Worm (Caenorhabditis elegans) whole organism, young adult: ENCODE data around the gene ruvb-1.

Experiments used
- F22D6.2 ChIP-seq: sonication (generic microtip); optimal IDR thresholded peaks from 2 replicates; lab custom pipeline; 2016; ENCODE audit warnings: mild to moderate bottlenecking, missing genetic modification characterization, missing compliant biosample characterization
- F33H1.4 ChIP-seq: fragments of 200-800 bp; sonication (Bioruptor generic); IDR thresholded peaks from 2 replicates; pipeline ENCODE4 v1.3.6; 2022; ENCODE audit warnings: missing genetic modification reagents, missing genetic modification characterization, missing compliant biosample characterization
- F37B4.10 ChIP-seq: fragments of 200-800 bp; sonication (Bioruptor generic); IDR thresholded peaks from 2 replicates; pipeline ENCODE4 v1.3.6; 2022; ENCODE audit warnings: missing genetic modification characterization, missing compliant biosample characterization
- F57A8.1 ChIP-seq: fragments of 200-800 bp; sonication (Bioruptor generic); optimal IDR thresholded peaks from 2 replicates; lab custom pipeline; 2018; ENCODE audit warnings: mild to moderate bottlenecking, missing genetic modification characterization, moderate library complexity, missing compliant biosample characterization
- K11D2.4 ChIP-seq: fragments of 200-800 bp; sonication (Bioruptor generic); IDR thresholded peaks from 2 replicates; pipeline ENCODE4 v1.3.6; 2022; ENCODE audit warnings: missing genetic modification reagents, missing genetic modification characterization, missing compliant biosample characterization
- K12H6.12 ChIP-seq: fragments of 200-800 bp; sonication (Bioruptor generic); optimal IDR thresholded peaks from 2 replicates; lab custom pipeline; 2018; ENCODE audit warnings: mild to moderate bottlenecking, missing genetic modification characterization, missing compliant biosample characterization
- Y53G8AR.9 ChIP-seq: fragments of 200-800 bp; sonication (Bioruptor generic); conservative IDR thresholded peaks from 2 replicates; pipeline ENCODE4 v1.3.6; 2022; ENCODE audit warnings: missing genetic modification reagents, missing genetic modification characterization, missing compliant biosample characterization
- Y67H2A.10 ChIP-seq: fragments of 200-800 bp; sonication (Bioruptor generic); conservative IDR thresholded peaks from 2 replicates; pipeline ENCODE4 v1.3.6; 2022; ENCODE audit warnings: missing genetic modification reagents, missing genetic modification characterization, missing compliant biosample characterization
- Y95B8A.8 ChIP-seq: fragments of 200-800 bp; sonication (Bioruptor generic); IDR thresholded peaks from 2 replicates; pipeline ENCODE4 v1.3.6; 2022; ENCODE audit warnings: missing genetic modification reagents, missing genetic modification characterization, missing compliant biosample characterization
- akir-1 ChIP-seq: fragments of 200-800 bp; sonication (Bioruptor generic); optimal IDR thresholded peaks from 2 replicates; lab custom pipeline; 2018; ENCODE audit warnings: mild to moderate bottlenecking, missing genetic modification characterization, moderate library complexity, missing compliant biosample characterization
- ama-1 ChIP-seq, 3 experiments: fragments of 150-350 bp in 1 of 3; sonication (generic microtip) in 2 of 3; optimal IDR thresholded peaks; 2 replicates each; lab custom pipeline; 2014 to 2018; ENCODE audit warnings: missing biosample characterization in 2 of 3, missing genetic modification characterization in 2 of 3, missing genetic modification reagents in 2 of 3
- aptf-3 ChIP-seq: fragments of 200-800 bp; sonication (Bioruptor generic); IDR thresholded peaks from 2 replicates; pipeline ENCODE4 v1.3.6; 2022; ENCODE audit warnings: missing genetic modification characterization, missing compliant biosample characterization
- athp-1 ChIP-seq: sonication (generic microtip); optimal IDR thresholded peaks from 2 replicates; lab custom pipeline; 2017; ENCODE audit warnings: mild to moderate bottlenecking, missing genetic modification characterization, missing compliant biosample characterization
- attf-3 ChIP-seq: fragments of 200-800 bp; sonication (Bioruptor generic); conservative IDR thresholded peaks from 2 replicates; pipeline ENCODE4 v1.3.6; 2022; ENCODE audit warnings: missing genetic modification reagents, missing genetic modification characterization, missing compliant biosample characterization
- attf-5 ChIP-seq: fragments of 200-800 bp; sonication (Bioruptor generic); optimal IDR thresholded peaks from 2 replicates; lab custom pipeline; 2018; ENCODE audit warnings: mild to moderate bottlenecking, missing genetic modification characterization, missing compliant biosample characterization
- attf-6 ChIP-seq: fragments of 200-800 bp; sonication (Bioruptor generic); IDR thresholded peaks from 2 replicates; pipeline ENCODE4 v1.3.6; 2022; ENCODE audit warnings: missing genetic modification reagents, missing genetic modification characterization, missing compliant biosample characterization
- ceh-27 ChIP-seq: fragments of 200-800 bp; sonication (Bioruptor generic); optimal IDR thresholded peaks from 2 replicates; lab custom pipeline; 2018; ENCODE audit warnings: mild to moderate bottlenecking, missing genetic modification characterization, moderate library complexity, missing compliant biosample characterization
- ceh-40 ChIP-seq: fragments of 200-800 bp; sonication (Bioruptor generic); IDR thresholded peaks from 2 replicates; pipeline ENCODE4 v1.3.6; 2022; ENCODE audit warnings: missing genetic modification characterization, missing compliant biosample characterization
- ceh-79 ChIP-seq: sonication (generic microtip); optimal IDR thresholded peaks from 2 replicates; lab custom pipeline; 2017; ENCODE audit warnings: mild to moderate bottlenecking, missing genetic modification characterization, missing compliant biosample characterization
- chd-7 ChIP-seq: sonication (generic microtip); optimal IDR thresholded peaks from 2 replicates; lab custom pipeline; 2016; ENCODE audit warnings: mild to moderate bottlenecking, missing genetic modification characterization, moderate library complexity, missing compliant biosample characterization
- die-1 ChIP-seq: sonication (generic microtip); optimal IDR thresholded peaks from 2 replicates; lab custom pipeline; 2016; ENCODE audit warnings: missing genotype, mild to moderate bottlenecking, missing genetic modification characterization, missing compliant biosample characterization
- dox-1 ChIP-seq: fragments of 200-800 bp; sonication (Bioruptor generic); IDR thresholded peaks from 2 replicates; pipeline ENCODE4 v1.3.6; 2022; ENCODE audit warnings: missing genetic modification reagents, missing genetic modification characterization, missing compliant biosample characterization
- dpl-1 ChIP-seq: fragments of 150-350 bp; optimal IDR thresholded peaks from 2 replicates; lab custom pipeline; 2014; ENCODE audit warnings: missing biosample characterization, missing genetic modification reagents, missing genetic modification characterization
- ekl-4 ChIP-seq: fragments of 200-800 bp; sonication (Bioruptor generic); IDR thresholded peaks from 2 replicates; pipeline ENCODE4 v1.3.6; 2022; ENCODE audit warnings: missing genetic modification reagents, missing genetic modification characterization, missing compliant biosample characterization
- hmg-20 ChIP-seq: fragments of 200-800 bp; sonication (Bioruptor generic); IDR thresholded peaks from 2 replicates; pipeline ENCODE4 v1.3.6; 2022; ENCODE audit warnings: missing genetic modification reagents, missing genetic modification characterization, missing compliant biosample characterization
- hsf-1 ChIP-seq: fragments of 200-800 bp; sonication (Bioruptor generic); IDR thresholded peaks from 2 replicates; pipeline ENCODE4 v1.3.6; 2022; ENCODE audit warnings: missing genetic modification reagents, missing genetic modification characterization, missing compliant biosample characterization
- lag-1 ChIP-seq: fragments of 200-800 bp; sonication (Bioruptor generic); IDR thresholded peaks from 2 replicates; pipeline ENCODE4 v1.3.6; 2022; ENCODE audit warnings: missing genetic modification reagents, missing genetic modification characterization, missing compliant biosample characterization
- let-607 ChIP-seq, 2 experiments: fragments of 200-800 bp in 1 of 2; sonication (Bioruptor generic) in 1 of 2; sonication (generic microtip) in 1 of 2; optimal IDR thresholded peaks; 2 replicates each; lab custom pipeline; 2016 to 2018; ENCODE audit warnings: mild to moderate bottlenecking in 2 of 2, missing compliant biosample characterization in 2 of 2, missing genetic modification characterization in 2 of 2, moderate library complexity in 2 of 2, missing genotype in 1 of 2
- lin-26 ChIP-seq: fragments of 200-800 bp; sonication (Bioruptor generic); IDR thresholded peaks from 2 replicates; pipeline ENCODE4 v1.3.6; 2022; ENCODE audit warnings: missing genetic modification reagents, missing genetic modification characterization, missing compliant biosample characterization
- lsl-1 ChIP-seq: fragments of 200-800 bp; sonication (Bioruptor generic); optimal IDR thresholded peaks from 2 replicates; lab custom pipeline; 2018; ENCODE audit warnings: mild to moderate bottlenecking, missing genetic modification characterization, moderate library complexity, missing compliant biosample characterization
- lsy-27 ChIP-seq: sonication (generic microtip); optimal IDR thresholded peaks from 2 replicates; lab custom pipeline; 2017; ENCODE audit warnings: missing genetic modification characterization, mild to moderate bottlenecking, missing compliant biosample characterization, antibody characterized with exemption, missing genotype, borderline replicate concordance; ENCODE audit not compliant: insufficient read depth
- madf-8 ChIP-seq: fragments of 200-800 bp; sonication (Bioruptor generic); conservative IDR thresholded peaks from 2 replicates; pipeline ENCODE4 v1.3.6; 2022; ENCODE audit warnings: missing genetic modification reagents, missing genetic modification characterization, missing compliant biosample characterization
- nhr-27 ChIP-seq: fragments of 200-800 bp; sonication (Bioruptor generic); optimal IDR thresholded peaks from 2 replicates; lab custom pipeline; 2018; ENCODE audit warnings: mild to moderate bottlenecking, missing genetic modification characterization, moderate library complexity, missing compliant biosample characterization
- nhr-80 ChIP-seq: sonication (generic microtip); optimal IDR thresholded peaks from 2 replicates; lab custom pipeline; 2016; ENCODE audit warnings: missing genetic modification characterization, missing compliant biosample characterization
- nhr-90 ChIP-seq: sonication (generic microtip); optimal IDR thresholded peaks from 2 replicates; lab custom pipeline; 2016; ENCODE audit warnings: missing genotype, mild to moderate bottlenecking, missing genetic modification characterization, missing compliant biosample characterization
- rcor-1 ChIP-seq: fragments of 200-800 bp; sonication (Bioruptor generic); IDR thresholded peaks from 2 replicates; pipeline ENCODE4 v1.3.6; 2022; ENCODE audit warnings: missing genetic modification reagents, missing genetic modification characterization, missing compliant biosample characterization
- snpc-1.3 ChIP-seq: sonication (generic microtip); optimal IDR thresholded peaks from 2 replicates; lab custom pipeline; 2017; ENCODE audit warnings: missing genetic modification characterization, mild to moderate bottlenecking, missing compliant biosample characterization, antibody characterized with exemption, moderate library complexity, missing genotype, missing genetic modification reagents; ENCODE audit not compliant: insufficient read depth
- sptf-2 ChIP-seq: fragments of 200-800 bp; sonication (Bioruptor generic); optimal IDR thresholded peaks from 2 replicates; lab custom pipeline; 2018; ENCODE audit warnings: mild to moderate bottlenecking, missing genetic modification characterization, missing compliant biosample characterization
- tbx-9 ChIP-seq: sonication (generic microtip); optimal IDR thresholded peaks from 2 replicates; lab custom pipeline; 2016; ENCODE audit warnings: borderline replicate concordance, missing genetic modification characterization, inconsistent platforms, missing compliant biosample characterization
- zfh-2 ChIP-seq: fragments of 200-800 bp; sonication (Bioruptor generic); conservative IDR thresholded peaks from 2 replicates; pipeline ENCODE4 v1.3.6; 2022; ENCODE audit warnings: missing genetic modification reagents, missing genetic modification characterization, missing compliant biosample characterization
- ztf-25 ChIP-seq: fragments of 200-800 bp; sonication (Bioruptor generic); IDR thresholded peaks from 2 replicates; pipeline ENCODE4 v1.3.6; 2022; ENCODE audit warnings: missing genetic modification reagents, missing genetic modification characterization, missing compliant biosample characterization
- ztf-28 ChIP-seq: fragments of 200-800 bp; sonication (Bioruptor generic); IDR thresholded peaks from 2 replicates; pipeline ENCODE4 v1.3.6; 2022; ENCODE audit warnings: missing genetic modification reagents, missing genetic modification characterization, missing compliant biosample characterization
- ztf-6 ChIP-seq: fragments of 200-800 bp; sonication (Bioruptor generic); IDR thresholded peaks from 2 replicates; pipeline ENCODE4 v1.3.6; 2022; ENCODE audit warnings: missing genetic modification reagents, missing genetic modification characterization, missing compliant biosample characterization

Gene ruvb-1

DNA sequence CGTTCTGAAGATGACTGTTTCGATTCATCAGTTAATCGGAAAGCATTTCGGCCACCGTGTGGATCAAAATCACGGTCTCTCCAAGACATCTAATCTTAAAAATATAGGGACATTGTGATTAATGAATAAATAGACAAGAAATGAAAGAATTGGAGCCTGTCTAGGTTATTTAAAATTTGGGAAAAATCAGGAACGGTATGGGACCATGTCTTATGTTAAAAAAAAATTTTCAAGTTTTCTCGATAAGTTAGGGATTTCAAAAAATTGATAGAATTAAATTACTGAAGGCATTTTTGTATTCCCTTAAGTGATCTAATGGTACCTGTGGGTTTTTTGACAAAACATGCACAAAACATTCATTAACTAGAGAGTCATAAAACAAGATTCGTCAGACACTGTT is 4.5 kb downstream of the ruvb-1 start, which contains the start of gene unc-41:
Gene unc-41 (minus strand): TSS at position 101 of the 400 bp plus-strand sequence.
- TF ChIP-seq attf-3 (GFP tag; lab: Robert Waterston, UW) (no peak), die-1 (tag; lab: Kevin White, UChicago) (no peak), aptf-3 (no peak)
- TF ChIP-seq, all 124 proteins: peak for 0

DNA sequence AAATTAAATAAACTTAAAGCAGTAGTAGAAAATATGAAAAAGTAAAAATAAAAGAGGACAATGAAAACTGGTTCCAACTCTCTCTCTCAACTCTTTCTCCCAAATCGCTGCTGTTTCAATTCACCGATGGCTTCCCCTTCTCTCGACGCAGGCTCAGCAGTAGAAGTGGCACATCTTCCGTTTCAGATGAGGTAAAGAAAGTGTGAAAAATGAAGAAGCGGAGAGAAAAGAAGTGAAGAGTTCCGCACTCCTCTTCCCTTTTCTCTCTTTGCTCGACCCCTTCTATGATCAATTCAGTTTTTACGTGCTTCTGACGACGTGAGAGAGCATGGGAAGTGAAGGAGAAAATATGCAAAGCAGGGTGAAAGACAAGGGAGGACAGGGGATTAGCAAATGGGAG is 6.3 kb downstream of the ruvb-1 start:
- TF ChIP-seq hsf-1 (GFP tag; lab: Robert Waterston, UW) (0 out of 2 replicates have a peak, but pooled peaks have one; percentile 31), zfh-2 (GFP tag; lab: Robert Waterston, UW) (0 out of 2 replicates have a peak, but pooled peaks have one; percentile 21), ama-1 (optimal IDR thresholded peaks at IDR 0.05; lab: Kevin White, UChicago) (no peak), ama-1 (GFP tag; optimal IDR thresholded peaks at IDR 0.05; lab: Kevin White, UChicago) (no peak), hmg-20 (GFP tag; lab: Robert Waterston, UW) (no peak)

DNA sequence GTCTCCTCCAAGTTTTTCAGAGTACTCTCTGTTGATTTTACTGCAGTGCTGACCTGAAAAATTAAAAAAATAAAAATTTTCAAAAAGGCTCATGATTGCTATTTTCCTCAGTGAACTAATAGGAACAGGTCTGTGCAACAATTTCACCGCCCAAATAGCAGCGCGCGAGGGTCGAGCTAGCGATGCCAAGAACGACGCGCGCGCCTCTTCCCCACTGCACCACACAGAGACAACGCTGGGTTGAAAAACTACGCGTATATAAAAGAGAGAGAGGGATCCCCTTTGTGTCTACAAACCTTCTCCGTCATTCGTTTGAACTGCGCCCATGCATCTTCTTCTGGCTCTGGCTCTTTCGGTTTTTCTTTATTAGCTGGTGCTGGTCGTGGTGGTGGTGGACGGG is 10.5 kb downstream of the ruvb-1 start:
- TF ChIP-seq nhr-90: peak; percentile 97
- peak; percentile 66; the same call in 1 of the 2 replicates for TF ChIP-seq Y67H2A.10
- peak; percentile 40; the same call in 1 of the 2 replicates for TF ChIP-seq attf-6 (GFP tag; lab: Robert Waterston, UW)
- 0 out of 2 replicates have a peak, but pooled peaks have one; percentile 16 for TF ChIP-seq madf-8
- peak; percentile 62 to 73 for TF ChIP-seq let-607 (tag; optimal IDR thresholded peaks at IDR 0.05; lab: Kevin White, UChicago)
- peak; percentile 43; the same call in 1 of the 2 replicates for TF ChIP-seq K11D2.4 (GFP tag; lab: Robert Waterston, UW)
- 0 out of 2 replicates have a peak, but pooled peaks have one; percentile 35 for TF ChIP-seq Y53G8AR.9 (GFP tag; lab: Robert Waterston, UW)
- peak; percentile 87 for TF ChIP-seq dox-1 (GFP tag; lab: Robert Waterston, UW)
- no peak for TF ChIP-seq dpl-1
- TF ChIP-seq ztf-25: peak; percentile 95
- TF ChIP-seq F22D6.2: peak; percentile 36
- TF ChIP-seq Y95B8A.8 (GFP tag; lab: Robert Waterston, UW): 0 out of 2 replicates have a peak, but pooled peaks have one; percentile 80
- 0 out of 2 replicates have a peak, but pooled peaks have one; percentile 33 for TF ChIP-seq F33H1.4 (GFP tag; lab: Robert Waterston, UW)
- TF ChIP-seq athp-1 (tag; lab: Kevin White, UChicago): peak; percentile 95
- TF ChIP-seq tbx-9 (tag; lab: Kevin White, UChicago): peak; percentile 70
- peak; percentile 85 for TF ChIP-seq attf-5 (GFP tag; lab: Kevin White, UChicago)
- peak; percentile 92 for TF ChIP-seq snpc-1.3
- TF ChIP-seq nhr-80 (tag; lab: Kevin White, UChicago): peak; percentile 56
- peak; percentile 97 for TF ChIP-seq sptf-2 (GFP tag; lab: Kevin White, UChicago)
- peak; percentile 78 for TF ChIP-seq ceh-27 (GFP tag; lab: Kevin White, UChicago)
- TF ChIP-seq lsy-27 (tag; lab: Kevin White, UChicago): no peak
- 0 out of 2 replicates have a peak, but pooled peaks have one; percentile 64 for TF ChIP-seq aptf-3
- peak; percentile 92 for TF ChIP-seq ztf-28 (GFP tag; lab: Robert Waterston, UW)
- peak; percentile 98 for TF ChIP-seq F57A8.1 (GFP tag; lab: Kevin White, UChicago)
- TF ChIP-seq ekl-4 (GFP tag; lab: Robert Waterston, UW): peak; percentile 82
- TF ChIP-seq ceh-40 (GFP tag; lab: Robert Waterston, UW): peak; percentile 81; the same call in 1 of the 2 replicates
- TF ChIP-seq akir-1: peak; percentile 64
- no peak for TF ChIP-seq lag-1 (GFP tag; lab: Robert Waterston, UW)
- peak; percentile 53 for TF ChIP-seq lsl-1 (GFP tag; lab: Kevin White, UChicago)
- peak; percentile 95 for TF ChIP-seq chd-7 (tag; lab: Kevin White, UChicago)
- peak; percentile 80 for TF ChIP-seq K12H6.12 (tag; lab: Kevin White, UChicago)
- peak; percentile 56; the same call in 1 of the 2 replicates for TF ChIP-seq ztf-6 (GFP tag; lab: Robert Waterston, UW)
- peak; percentile 57 for TF ChIP-seq nhr-27 (tag; lab: Kevin White, UChicago)
- TF ChIP-seq rcor-1 (GFP tag; lab: Robert Waterston, UW): peak; percentile 69
- 0 out of 2 replicates have a peak, but pooled peaks have one; percentile 65 for TF ChIP-seq F37B4.10 (GFP tag; lab: Robert Waterston, UW)
- TF ChIP-seq lin-26: peak; percentile 99
- TF ChIP-seq ceh-79 (tag; lab: Kevin White, UChicago): peak; percentile 94
